Worm (Caenorhabditis elegans): Measurements from ENCODE around the gene mrps-23.

Gene mrps-23

DNA sequence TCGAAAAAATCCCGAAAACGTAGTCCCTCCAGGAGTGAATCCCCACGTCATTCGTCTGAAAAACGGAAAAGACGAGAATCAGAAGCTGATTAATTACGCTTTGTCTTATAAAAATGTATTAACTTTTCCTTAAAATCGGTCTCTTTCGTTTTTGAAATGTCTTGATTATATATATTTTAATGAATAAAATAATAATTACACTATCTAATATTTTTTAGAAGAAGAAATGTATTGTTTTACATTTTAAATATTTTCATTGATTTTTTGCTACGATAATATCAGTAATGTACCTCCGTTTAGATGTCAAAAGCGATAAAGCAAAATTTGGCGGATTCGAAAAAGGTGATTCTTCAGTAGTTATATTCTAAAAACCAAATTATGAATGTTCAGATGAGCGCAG lies 1.8 kb upstream of the mrps-23 start, which contains the start of gene trpp-3:
Gene trpp-3, plus strand, starts transcription at position 301 of the 400 bp plus-strand sequence.
- no peak for TF ChIP-seq ztf-4 (tag; optimal IDR thresholded peaks at IDR 0.05)
- no peak for TF ChIP-seq rnt-1 (tag; optimal IDR thresholded peaks at IDR 0.05)
- no peak for TF ChIP-seq F16B12.6 (tag; optimal IDR thresholded peaks at IDR 0.05)
- no peak for TF ChIP-seq aly-2 (tag; optimal IDR thresholded peaks at IDR 0.05)
- TF ChIP-seq mep-1 (tag; optimal IDR thresholded peaks at IDR 0.05) = no peak
- TF ChIP-seq efl-1 (optimal IDR thresholded peaks at IDR 0.05) = no peak
- no peak for TF ChIP-seq efl-1 (GFP tag; optimal IDR thresholded peaks at IDR 0.05 in 1 of 2)
- no peak for TF ChIP-seq zag-1 (tag; optimal IDR thresholded peaks at IDR 0.05)
- TF ChIP-seq zip-4 (GFP tag; optimal IDR thresholded peaks at IDR 0.05) = no peak
- no peak for TF ChIP-seq pag-3 (tag; optimal IDR thresholded peaks at IDR 0.05; ENCODE audit: borderline replicate concordance, insufficient read depth)

DNA sequence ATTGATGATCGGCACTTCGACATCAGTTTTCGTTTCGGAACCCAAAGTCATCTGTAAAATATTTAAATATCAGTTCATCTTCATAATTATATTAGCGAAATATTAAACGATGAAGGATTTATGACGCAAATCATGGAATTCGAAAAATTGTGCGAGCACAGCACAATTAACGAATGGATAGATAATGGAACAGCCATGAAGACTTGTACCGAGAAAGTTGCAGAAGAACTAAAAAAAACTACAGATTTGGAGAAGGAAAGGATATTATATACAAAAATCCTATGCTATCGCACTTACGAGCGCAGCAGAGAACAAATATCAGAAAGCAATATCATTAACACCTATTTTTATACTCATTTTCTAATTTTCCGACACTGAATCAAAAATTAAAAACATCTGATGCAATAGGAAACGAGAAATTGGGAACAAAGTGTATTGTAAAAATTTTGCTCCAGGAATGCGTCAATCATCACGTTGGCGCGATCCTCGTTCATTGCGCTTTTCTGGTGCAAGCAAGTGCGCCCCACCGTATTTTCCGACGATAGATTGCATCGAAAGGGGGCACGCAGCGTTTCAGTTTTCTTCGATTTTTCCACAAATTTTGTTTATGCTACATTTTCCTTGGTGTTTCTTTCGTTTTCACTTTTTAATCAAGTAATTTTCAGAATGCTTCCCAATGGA lies 1.9 kb downstream of the mrps-23 start, which contains the start of the genes clu-1 and prp-40:
Gene clu-1, minus strand, starts transcription at position 51 of the 681 bp plus-strand sequence.
Gene prp-40, plus strand, starts transcription at position 666 of the 681 bp plus-strand sequence.
- TF ChIP-seq lin-14 (GFP tag; optimal IDR thresholded peaks at IDR 0.05) = peak; percentile 90
- TF ChIP-seq hpl-2 (GFP tag; optimal IDR thresholded peaks at IDR 0.05) = peak; percentile 70
- no peak for TF ChIP-seq sptf-1 (tag; optimal IDR thresholded peaks at IDR 0.05)
- TF ChIP-seq pqm-1 (tag; optimal IDR thresholded peaks at IDR 0.05) = no peak
- TF ChIP-seq ama-1 (optimal IDR thresholded peaks at IDR 0.05) = no peak
- TF ChIP-seq snpc-4 (tag; optimal IDR thresholded peaks at IDR 0.05) = peak; percentile 78
- peak; percentile 60 for TF ChIP-seq sox-4 (tag; optimal IDR thresholded peaks at IDR 0.05)
- TF ChIP-seq aha-1 (tag; optimal IDR thresholded peaks at IDR 0.05) = peak; percentile 40
- TF ChIP-seq lir-3 (tag; optimal IDR thresholded peaks at IDR 0.05; ENCODE audit: poor library complexity) = peak; percentile 65
- TF ChIP-seq ceh-63 (GFP tag; optimal IDR thresholded peaks at IDR 0.05) = no peak
- peak; percentile 94 for TF ChIP-seq nhr-85 (tag)
- TF ChIP-seq fkh-4 (tag; optimal IDR thresholded peaks at IDR 0.05; ENCODE audit: borderline replicate concordance) = peak; percentile 77
- peak; percentile 88 for TF ChIP-seq unc-130 (tag; optimal IDR thresholded peaks at IDR 0.05)
- no peak for TF ChIP-seq nhr-28 (tag; optimal IDR thresholded peaks at IDR 0.05)
- no peak for TF ChIP-seq nhr-12 (tag; optimal IDR thresholded peaks at IDR 0.05)
- TF ChIP-seq lin-39 (tag; optimal IDR thresholded peaks at IDR 0.05) = peak; percentile 65
- TF ChIP-seq fos-1 (tag; optimal IDR thresholded peaks at IDR 0.05) = peak; percentile 86
- TF ChIP-seq fkh-10 (GFP tag; optimal IDR thresholded peaks at IDR 0.05) = peak; percentile 57
- no peak for TF ChIP-seq unc-30 (tag; optimal IDR thresholded peaks at IDR 0.05)
- peak; percentile 94 for TF ChIP-seq nhr-71 (tag; optimal IDR thresholded peaks at IDR 0.05)
- peak; percentile 83 for TF ChIP-seq aly-2 (tag; optimal IDR thresholded peaks at IDR 0.05)
- peak; percentile 78 for TF ChIP-seq skn-1 (tag; optimal IDR thresholded peaks at IDR 0.05)
- TF ChIP-seq nhr-76 (tag; optimal IDR thresholded peaks at IDR 0.05) = no peak
- TF ChIP-seq pax-3 (tag; optimal IDR thresholded peaks at IDR 0.05) = peak; percentile 58
- TF ChIP-seq lin-13 (GFP tag; optimal IDR thresholded peaks at IDR 0.05) = peak; percentile 89
- TF ChIP-seq fkh-8 (tag; optimal IDR thresholded peaks at IDR 0.05) = peak; percentile 86
- TF ChIP-seq efl-1 (optimal IDR thresholded peaks at IDR 0.05) = peak; percentile 88 to 89
- peak; percentile 82 to 98 for TF ChIP-seq efl-1 (GFP tag; optimal IDR thresholded peaks at IDR 0.05 in 1 of 2)
- TF ChIP-seq xbp-1 (tag; optimal IDR thresholded peaks at IDR 0.05) = peak; percentile 90
- no peak for TF ChIP-seq tlp-1 (tag; optimal IDR thresholded peaks at IDR 0.05)
- peak; percentile 81 for TF ChIP-seq jun-1 (tag; optimal IDR thresholded peaks at IDR 0.05)
- peak; percentile 43 for TF ChIP-seq nhr-11 (tag; optimal IDR thresholded peaks at IDR 0.05)
- peak; percentile 81 for TF ChIP-seq nhr-77 (tag; optimal IDR thresholded peaks at IDR 0.05)
- peak in 1 of 2 experiments; percentile 83 for TF ChIP-seq mdl-1 (tag; optimal IDR thresholded peaks at IDR 0.05)
- TF ChIP-seq mab-9 (GFP tag; IDR thresholded peaks at IDR 0.05) = peak; percentile 76
- TF ChIP-seq unc-86 (tag; optimal IDR thresholded peaks at IDR 0.05) = peak; percentile 88
- TF ChIP-seq unc-98 (GFP tag; IDR thresholded peaks at IDR 0.05) = no peak
- peak; percentile 93 for TF ChIP-seq nhr-20 (tag; optimal IDR thresholded peaks at IDR 0.05)
- peak; percentile 86 for TF ChIP-seq nhr-90 (tag; optimal IDR thresholded peaks at IDR 0.05; ENCODE audit: poor library complexity)
- peak; percentile 79 for TF ChIP-seq ceh-8 (GFP tag; optimal IDR thresholded peaks at IDR 0.05)
- TF ChIP-seq isw-1 (GFP tag; IDR thresholded peaks at IDR 0.05) = peak; percentile 88
- no peak for TF ChIP-seq hlh-17 (GFP tag; optimal IDR thresholded peaks at IDR 0.05; ENCODE audit: borderline replicate concordance)
- TF ChIP-seq elt-2 (tag; optimal IDR thresholded peaks at IDR 0.05) = peak; percentile 56
- TF ChIP-seq F16B12.6 (tag; optimal IDR thresholded peaks at IDR 0.05) = peak; percentile 72
- peak; percentile 89 for TF ChIP-seq mep-1 (tag; optimal IDR thresholded peaks at IDR 0.05)
- peak; percentile 95 for TF ChIP-seq rnt-1 (tag; optimal IDR thresholded peaks at IDR 0.05)

All from whole organism, L1 larva.